Fruit fly (Drosophila melanogaster): ENCODE measurements around the gene fu.

DNA sequence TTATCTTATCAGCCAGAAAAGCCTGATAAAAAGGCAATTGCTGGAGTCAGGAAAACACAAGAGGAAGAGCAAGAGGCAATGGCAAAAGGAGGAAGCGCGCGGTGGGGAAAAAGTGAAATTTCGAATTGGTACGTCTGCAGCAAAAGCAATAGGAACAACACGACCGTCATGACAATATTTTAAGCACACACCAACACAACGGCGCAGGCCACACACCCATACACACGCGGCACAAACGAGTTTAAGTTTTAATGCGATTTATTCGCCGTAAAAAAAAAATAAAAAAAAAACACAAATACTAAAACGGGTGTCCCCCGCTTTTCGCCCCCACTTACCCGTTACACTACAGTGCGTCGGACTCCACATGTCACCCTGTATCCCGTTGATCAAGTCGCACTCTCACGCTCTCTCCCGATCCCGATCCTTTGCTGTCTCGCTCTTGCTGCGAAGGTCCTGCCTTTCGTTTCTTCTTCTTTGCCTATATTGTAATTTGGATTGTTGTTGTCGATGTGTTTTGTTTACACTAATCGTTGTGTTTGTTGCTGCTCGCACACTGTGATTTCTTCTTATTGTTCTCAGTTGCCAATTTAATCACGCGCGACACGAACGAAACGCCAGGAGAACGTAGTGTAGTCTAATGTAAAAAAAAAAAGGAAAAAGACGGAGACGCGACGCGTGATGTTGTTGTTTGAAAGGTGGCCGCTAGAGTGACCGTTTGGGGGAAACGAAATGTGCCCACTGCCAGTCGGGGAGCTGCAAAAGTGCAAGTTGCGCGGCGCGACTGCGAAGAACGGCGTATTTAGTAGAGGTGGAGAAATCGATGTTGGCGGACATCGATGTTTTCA, 10.5 kb upstream of the fu start, which contains the start of gene Rip11:
- peak; percentile 81 for TF ChIP-seq CG3919 (GFP tag; optimal IDR thresholded peaks at IDR 0.05)
- peak; percentile 61 for TF ChIP-seq vri (GFP tag; optimal IDR thresholded peaks at IDR 0.05)
